Fruit fly (Drosophila melanogaster): ENCODE measurements around the gene CG6508.

Gene CG6508

DNA sequence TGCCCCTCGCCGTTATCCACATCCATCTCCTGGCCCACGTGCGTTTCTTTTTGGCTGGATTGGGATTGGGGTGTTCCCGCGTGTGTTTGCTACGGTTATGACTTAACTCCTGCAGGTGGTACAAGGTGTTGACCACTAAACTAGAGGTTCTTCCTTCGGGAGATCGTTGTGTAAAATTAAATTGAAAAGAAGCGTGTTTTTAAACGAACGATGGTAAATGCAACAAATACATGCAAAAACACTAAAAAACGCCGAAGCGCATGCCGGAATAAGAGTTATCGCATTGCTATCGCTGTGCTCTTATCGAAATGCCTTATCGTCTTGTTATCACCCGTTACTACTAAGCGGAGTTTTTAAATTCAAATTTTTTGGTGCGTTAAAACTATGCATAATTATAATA is 49.2 kb upstream of the CG6508 start, which contains the start of gene CG6724 (continued):
- peak; percentile 26 for TF ChIP-seq grn (GFP tag; optimal IDR thresholded peaks at IDR 0.05)
- TF ChIP-seq E2f2 (GFP tag; IDR thresholded peaks at IDR 0.05), result peak; percentile 90
- TF ChIP-seq Dll (GFP tag; IDR thresholded peaks at IDR 0.05; ENCODE audit: partially characterized antibody), result peak; percentile 69; the same call in 3 of the 4 replicates
- TF ChIP-seq sna (GFP tag; IDR thresholded peaks at IDR 0.05; ENCODE audit: partially characterized antibody), result peak; percentile 63; the same call in 1 of the 2 replicates
- peak; percentile 51; the same call in 1 of the 2 replicates for TF ChIP-seq crol (GFP tag; IDR thresholded peaks at IDR 0.05)
- peak; percentile 69; the same call in 1 of the 2 replicates for TF ChIP-seq MBD-R2 (GFP tag; IDR thresholded peaks at IDR 0.05)
- TF ChIP-seq MESR4 (GFP tag; optimal IDR thresholded peaks at IDR 0.05), result peak; percentile 62
- TF ChIP-seq knrl (GFP tag; IDR thresholded peaks at IDR 0.05; ENCODE audit: partially characterized antibody), result peak; percentile 55; the same call in 2 of the 3 replicates
- peak; percentile 73; the same call in 1 of the 2 replicates for TF ChIP-seq nerfin-2 (GFP tag; IDR thresholded peaks at IDR 0.05; ENCODE audit: partially characterized antibody)
- no peak for TF ChIP-seq schlank (tag; optimal IDR thresholded peaks at IDR 0.05)
- TF ChIP-seq sqz (GFP tag; optimal IDR thresholded peaks at IDR 0.05), result no peak
- TF ChIP-seq CG9797 (GFP tag; optimal IDR thresholded peaks at IDR 0.05), result peak; percentile 65
- TF ChIP-seq CG16813 (GFP tag; IDR thresholded peaks at IDR 0.05; ENCODE audit: partially characterized antibody), result peak; percentile 63
- no peak for TF ChIP-seq CTCF (GFP tag; optimal IDR thresholded peaks at IDR 0.05)
- TF ChIP-seq CG17829 (tag; optimal IDR thresholded peaks at IDR 0.05), result peak; percentile 25
- TF ChIP-seq scrt (GFP tag; optimal IDR thresholded peaks at IDR 0.05), result peak; percentile 56
- TF ChIP-seq yki (optimal IDR thresholded peaks at IDR 0.05), result no peak
- TF ChIP-seq Med (GFP tag), result peak; percentile 73
- TF ChIP-seq CG7963 (GFP tag; IDR thresholded peaks at IDR 0.05; ENCODE audit: partially characterized antibody), result peak; percentile 61; the same call in 2 of the 3 replicates
- TF ChIP-seq CG10267 (tag; optimal IDR thresholded peaks at IDR 0.05), result peak; percentile 37
- peak; percentile 45 for TF ChIP-seq CG14860 (GFP tag; IDR thresholded peaks at IDR 0.05; ENCODE audit: partially characterized antibody)
- TF ChIP-seq CG2116 (GFP tag; optimal IDR thresholded peaks at IDR 0.05), result peak; percentile 92
- no peak for TF ChIP-seq CrebB (tag; optimal IDR thresholded peaks at IDR 0.05)
- no peak for TF ChIP-seq fd3F (GFP tag; optimal IDR thresholded peaks at IDR 0.05)
- peak; percentile 28; the same call in 1 of the 3 replicates for TF ChIP-seq Doc3 (GFP tag; IDR thresholded peaks at IDR 0.05; ENCODE audit: partially characterized antibody)
- no peak for TF ChIP-seq CG18262 (tag; optimal IDR thresholded peaks at IDR 0.05)
- TF ChIP-seq Myb (GFP tag; optimal IDR thresholded peaks at IDR 0.05), result peak; percentile 98
- peak; percentile 24 for TF ChIP-seq CG14710 (tag; optimal IDR thresholded peaks at IDR 0.05)
- peak; percentile 95 for TF ChIP-seq Dref (GFP tag; IDR thresholded peaks at IDR 0.05)
- TF ChIP-seq crp (GFP tag; optimal IDR thresholded peaks at IDR 0.05), result peak in 1 of 2 experiments; percentile 31
- TF ChIP-seq Opbp (GFP tag; IDR thresholded peaks at IDR 0.05; ENCODE audit: partially characterized antibody), result peak; percentile 81
- peak; percentile 7 for TF ChIP-seq phol (tag; optimal IDR thresholded peaks at IDR 0.05)
- TF ChIP-seq CG42726 (GFP tag; IDR thresholded peaks at IDR 0.05; ENCODE audit: partially characterized antibody), result peak; percentile 73; the same call in 1 of the 2 replicates

DNA sequence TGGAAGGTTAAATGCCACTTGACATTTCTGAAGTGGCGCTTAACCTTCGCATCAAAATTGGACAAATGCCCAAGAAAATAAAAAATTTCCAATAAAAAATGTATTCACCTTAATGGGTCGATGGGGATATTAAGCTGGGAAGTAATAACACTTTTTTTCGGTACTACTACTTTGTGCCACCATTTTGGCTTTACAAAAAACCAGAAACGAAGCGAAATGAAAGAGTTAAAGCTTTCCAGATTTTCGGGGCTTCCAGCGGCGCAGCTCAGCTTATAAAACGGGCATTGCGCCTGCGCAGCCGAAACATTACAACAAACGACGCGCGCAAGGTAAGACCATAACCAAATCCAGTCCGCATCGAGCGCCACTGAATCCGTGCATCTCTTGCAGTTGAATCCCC is 48.3 kb upstream of the CG6508 start, which contains the start of gene CG17127:
Gene CG17127 (plus strand): TSS at position 301 of the 400 bp plus-strand sequence.
- TF ChIP-seq kni (GFP tag; optimal IDR thresholded peaks at IDR 0.05), result no peak
- TF ChIP-seq CG2678 (tag; optimal IDR thresholded peaks at IDR 0.05), result no peak
- no peak for TF ChIP-seq odd (GFP tag; optimal IDR thresholded peaks at IDR 0.05)
- TF ChIP-seq usp (GFP tag; optimal IDR thresholded peaks at IDR 0.05), result no peak
- no peak for TF ChIP-seq Dek (tag; optimal IDR thresholded peaks at IDR 0.05)
- no peak for TF ChIP-seq CG1603 (tag; optimal IDR thresholded peaks at IDR 0.05)
